Worm (Caenorhabditis elegans) whole organism, mixed stage, embryonic: Measurements from ENCODE around the gene clp-9.

ENCODE experiments used
- M03D4.4 ChIP-seq: sonication (generic microtip); optimal IDR thresholded peaks from 2 replicates; lab custom pipeline; 2017; ENCODE audit warnings: mild to moderate bottlenecking, missing genetic modification characterization, missing compliant biosample characterization
- bed-3 ChIP-seq: fragments of 200-800 bp; sonication (Bioruptor generic); optimal IDR thresholded peaks from 3 replicates; lab custom pipeline; 2018; ENCODE audit warnings: mild to moderate bottlenecking, missing genetic modification characterization, moderate library complexity, missing compliant biosample characterization
- ceh-39 ChIP-seq: fragments of 150-350 bp; optimal IDR thresholded peaks from 2 replicates; lab custom pipeline; 2014; ENCODE audit warnings: missing biosample characterization, missing genetic modification characterization
- ceh-43 ChIP-seq: fragments of 200-800 bp; sonication (Bioruptor generic); optimal IDR thresholded peaks from 2 replicates; lab custom pipeline; 2018; ENCODE audit warnings: mild to moderate bottlenecking, missing genetic modification characterization, moderate library complexity, missing compliant biosample characterization
- ces-1 ChIP-seq: fragments of 150-350 bp; optimal IDR thresholded peaks from 2 replicates; lab custom pipeline; 2014; ENCODE audit warnings: missing biosample characterization, missing genetic modification reagents, missing genetic modification characterization
- cnd-1 ChIP-seq: fragments of 200-800 bp; sonication (Bioruptor generic); optimal IDR thresholded peaks from 2 replicates; lab custom pipeline; 2018; ENCODE audit warnings: mild to moderate bottlenecking, missing genetic modification characterization, missing compliant biosample characterization
- drap-1 ChIP-seq: fragments of 200-800 bp; sonication (Bioruptor generic); optimal IDR thresholded peaks from 3 replicates; lab custom pipeline; 2018; ENCODE audit warnings: mild to moderate bottlenecking, missing genetic modification characterization, missing compliant biosample characterization
- elt-1 ChIP-seq: sonication (generic microtip); optimal IDR thresholded peaks from 2 replicates; lab custom pipeline; 2017; ENCODE audit warnings: missing genetic modification characterization, mild to moderate bottlenecking, missing compliant biosample characterization, antibody characterized with exemption, moderate library complexity, borderline replicate concordance; ENCODE audit not compliant: insufficient read depth
- elt-3 ChIP-seq: fragments of 150-350 bp; optimal IDR thresholded peaks from 2 replicates; lab custom pipeline; 2014; ENCODE audit warnings: missing biosample characterization, missing genetic modification characterization
- flh-1 ChIP-seq: fragments of 200-800 bp; sonication (Bioruptor generic); optimal IDR thresholded peaks from 2 replicates; lab custom pipeline; 2018; ENCODE audit warnings: mild to moderate bottlenecking, missing genetic modification characterization, moderate library complexity, missing compliant biosample characterization
- ham-2 ChIP-seq: fragments of 200-800 bp; sonication (Bioruptor generic); optimal IDR thresholded peaks from 2 replicates; lab custom pipeline; 2018; ENCODE audit warnings: mild to moderate bottlenecking, missing genetic modification characterization, missing compliant biosample characterization
- hlh-1 ChIP-seq: fragments of 150-350 bp; optimal IDR thresholded peaks from 2 replicates; lab custom pipeline; 2014; ENCODE audit warnings: missing biosample characterization, missing genetic modification reagents, missing genetic modification characterization
- lin-13 ChIP-seq: fragments of 150-350 bp; optimal IDR thresholded peaks from 2 replicates; lab custom pipeline; 2014; ENCODE audit warnings: missing biosample characterization, missing genetic modification characterization
- lsy-2 ChIP-seq: fragments of 150-350 bp; optimal IDR thresholded peaks from 2 replicates; lab custom pipeline; 2014; ENCODE audit warnings: missing biosample characterization, missing genetic modification characterization
- mab-5 ChIP-seq: fragments of 150-350 bp; optimal IDR thresholded peaks from 2 replicates; lab custom pipeline; 2014; ENCODE audit warnings: missing biosample characterization, missing genetic modification characterization
- mep-1 ChIP-seq: fragments of 150-350 bp; optimal IDR thresholded peaks from 2 replicates; lab custom pipeline; 2017; ENCODE audit warnings: missing biosample characterization, missing genetic modification reagents, missing genetic modification characterization, inconsistent platforms
- mls-2 ChIP-seq: sonication (generic microtip); optimal IDR thresholded peaks from 2 replicates; lab custom pipeline; 2016; ENCODE audit warnings: mild to moderate bottlenecking, missing genetic modification characterization, moderate library complexity, missing compliant biosample characterization
- nhr-12 ChIP-seq: fragments of 150-350 bp; optimal IDR thresholded peaks from 2 replicates; lab custom pipeline; 2014; ENCODE audit warnings: missing biosample characterization, missing genetic modification characterization
- nhr-2 ChIP-seq: fragments of 150-350 bp; optimal IDR thresholded peaks from 2 replicates; lab custom pipeline; 2014; ENCODE audit warnings: missing biosample characterization, missing genetic modification characterization
- nhr-237 ChIP-seq: fragments of 150-350 bp; optimal IDR thresholded peaks from 2 replicates; lab custom pipeline; 2014; ENCODE audit warnings: missing biosample characterization, missing genetic modification characterization
- nhr-28 ChIP-seq: fragments of 150-350 bp; optimal IDR thresholded peaks from 2 replicates; lab custom pipeline; 2014; ENCODE audit warnings: missing biosample characterization, missing genetic modification characterization
- nhr-76 ChIP-seq: sonication (generic microtip); optimal IDR thresholded peaks from 2 replicates; lab custom pipeline; 2017; ENCODE audit warnings: missing biosample characterization, missing genetic modification characterization
- pha-4 ChIP-seq: fragments of 150-350 bp; optimal IDR thresholded peaks from 2 replicates; lab custom pipeline; 2018; ENCODE audit warnings: missing biosample characterization, missing genetic modification reagents, missing genetic modification characterization
- snpc-4 ChIP-seq: fragments of 150-350 bp; optimal IDR thresholded peaks from 2 replicates; lab custom pipeline; 2014; ENCODE audit warnings: missing biosample characterization, missing genetic modification characterization
- sptf-1 ChIP-seq: sonication (generic microtip); optimal IDR thresholded peaks from 2 replicates; lab custom pipeline; 2017; ENCODE audit warnings: mild to moderate bottlenecking, missing genetic modification characterization, moderate library complexity, missing compliant biosample characterization
- tbx-8 ChIP-seq: fragments of 200-800 bp; sonication (Bioruptor generic); optimal IDR thresholded peaks from 2 replicates; lab custom pipeline; 2018; ENCODE audit warnings: mild to moderate bottlenecking, missing genetic modification characterization, moderate library complexity, missing compliant biosample characterization
- unc-120 ChIP-seq: sonication (generic microtip); optimal IDR thresholded peaks from 2 replicates; lab custom pipeline; 2017; ENCODE audit warnings: missing genetic modification characterization, missing compliant biosample characterization; ENCODE audit not compliant: poor library complexity, severe bottlenecking
- unc-39 ChIP-seq: fragments of 150-350 bp; optimal IDR thresholded peaks from 2 replicates; lab custom pipeline; 2014; ENCODE audit warnings: missing biosample characterization, missing genetic modification characterization
- zip-8 ChIP-seq: fragments of 150-350 bp; optimal IDR thresholded peaks from 2 replicates; lab custom pipeline; 2014; ENCODE audit warnings: missing biosample characterization, missing genetic modification characterization
- ztf-11 ChIP-seq: fragments of 150-350 bp; optimal IDR thresholded peaks from 2 replicates; lab custom pipeline; 2014; ENCODE audit warnings: missing biosample characterization, missing genetic modification characterization

The clp-9 gene

ce11 chrV:9916665-9917064 lies 30.9 kb upstream of the clp-9 start, which contains the start of gene C50H2.4:
Gene C50H2.4 (plus strand): TSS chrV:9916965.
- TF ChIP-seq bed-3: no peak
- no peak for TF ChIP-seq hlh-1
- no peak for TF ChIP-seq elt-1
- no peak for TF ChIP-seq nhr-237
- no peak for TF ChIP-seq mep-1
- TF ChIP-seq mls-2 (tag; lab: Kevin White, UChicago): no peak
- TF ChIP-seq elt-3 (tag; lab: Kevin White, UChicago): no peak
- TF ChIP-seq flh-1: no peak
- no peak for TF ChIP-seq mab-5 (tag; lab: Kevin White, UChicago)
- no peak for TF ChIP-seq sptf-1 (tag; lab: Kevin White, UChicago)
- no peak for TF ChIP-seq drap-1
- no peak for TF ChIP-seq unc-120
- TF ChIP-seq ztf-11 (tag; lab: Kevin White, UChicago): no peak
- TF ChIP-seq nhr-28 (tag; lab: Kevin White, UChicago): no peak
- TF ChIP-seq snpc-4 (tag; lab: Kevin White, UChicago): no peak
- TF ChIP-seq nhr-76: no peak
- no peak for TF ChIP-seq ceh-39 (tag; lab: Kevin White, UChicago)
- TF ChIP-seq nhr-2: no peak
- no peak for TF ChIP-seq tbx-8 (GFP tag; lab: Kevin White, UChicago)
- TF ChIP-seq cnd-1: no peak

ce11 chrV:9915021-9915420 lies 29.3 kb upstream of the clp-9 start, which contains the start of gene mec-9:
Gene mec-9 (minus strand): TSS chrV:9915121.
- TF ChIP-seq ztf-11 (tag; lab: Kevin White, UChicago) (no peak), ceh-39 (tag; lab: Kevin White, UChicago) (no peak), lsy-2 (tag; lab: Kevin White, UChicago) (no peak), ceh-43 (GFP tag; lab: Kevin White, UChicago) (no peak), hlh-1 (no peak), ces-1 (GFP tag; lab: Kevin White, UChicago) (no peak), elt-1 (no peak)

- no peak for TF ChIP-seq mep-1
- no peak for TF ChIP-seq mls-2 (tag; lab: Kevin White, UChicago)
- no peak for TF ChIP-seq ceh-43 (GFP tag; lab: Kevin White, UChicago)
- no peak for TF ChIP-seq sptf-1 (tag; lab: Kevin White, UChicago)
- TF ChIP-seq hlh-1: no peak
- no peak for TF ChIP-seq nhr-12 (tag; lab: Kevin White, UChicago)
- TF ChIP-seq zip-8 (tag; lab: Kevin White, UChicago): no peak
- no peak for TF ChIP-seq snpc-4 (tag; lab: Kevin White, UChicago)
- no peak for TF ChIP-seq nhr-76
- TF ChIP-seq ztf-11 (tag; lab: Kevin White, UChicago): no peak
Measured at ce11 chrV:9913863-9914262, 28.1 kb upstream of the clp-9 start, which contains the start of gene fipr-10. Gene fipr-10 (plus strand): TSS chrV:9914163.

ce11 chrV:9911165-9911564 lies 25.4 kb upstream of the clp-9 start:
- TF ChIP-seq ceh-43 (GFP tag; lab: Kevin White, UChicago) (no peak), ces-1 (GFP tag; lab: Kevin White, UChicago) (peak; percentile 85), ceh-39 (tag; lab: Kevin White, UChicago) (no peak), nhr-237 (no peak), sptf-1 (tag; lab: Kevin White, UChicago) (no peak), pha-4 (tag; lab: Kevin White, UChicago) (no peak)

- no peak for TF ChIP-seq unc-39 (tag; lab: Kevin White, UChicago)
- no peak for TF ChIP-seq nhr-2
- no peak for TF ChIP-seq nhr-76
- TF ChIP-seq elt-1: no peak
- no peak for TF ChIP-seq lin-13 (tag; lab: Kevin White, UChicago)
- no peak for TF ChIP-seq ham-2
- TF ChIP-seq snpc-4 (tag; lab: Kevin White, UChicago): no peak
- no peak for TF ChIP-seq mab-5 (tag; lab: Kevin White, UChicago)
- no peak for TF ChIP-seq ceh-43 (GFP tag; lab: Kevin White, UChicago)
- no peak for TF ChIP-seq unc-120
- TF ChIP-seq M03D4.4 (tag; lab: Kevin White, UChicago): no peak
- TF ChIP-seq ztf-11 (tag; lab: Kevin White, UChicago): no peak
- TF ChIP-seq drap-1: no peak
- no peak for TF ChIP-seq sptf-1 (tag; lab: Kevin White, UChicago)
- TF ChIP-seq nhr-237: no peak
- no peak for TF ChIP-seq zip-8 (tag; lab: Kevin White, UChicago)
- no peak for TF ChIP-seq pha-4 (tag; lab: Kevin White, UChicago)
- TF ChIP-seq mep-1: no peak
- TF ChIP-seq flh-1: no peak
- TF ChIP-seq bed-3: no peak
- TF ChIP-seq, all 35 proteins: peak for 0
Measured at ce11 chrV:9909624-9910023, 23.9 kb upstream of the clp-9 start.
